Worm (Caenorhabditis elegans): ENCODE measurements around the gene F49C12.2.

ce11 chrIV:9322489-9322888, 23.4 kb upstream of the F49C12.2 start:
- TF ChIP-seq ama-1 (optimal IDR thresholded peaks at IDR 0.05) (no peak), sea-1 (GFP tag; conservative IDR thresholded peaks at IDR 0.05) (no peak), ceh-13 (GFP tag; optimal IDR thresholded peaks at IDR 0.05) (no peak), aly-1 (tag; optimal IDR thresholded peaks at IDR 0.05) (no peak), hnd-1 (tag; optimal IDR thresholded peaks at IDR 0.05) (no peak), flt-1 (GFP tag; IDR thresholded peaks at IDR 0.05) (no peak), pes-1 (GFP tag; IDR thresholded peaks at IDR 0.05) (no peak), hmg-4 (GFP tag; optimal IDR thresholded peaks at IDR 0.05) (no peak), hmbx-1 (tag; optimal IDR thresholded peaks at IDR 0.05) (no peak), scrt-1 (GFP tag; IDR thresholded peaks at IDR 0.05) (no peak)
